Fruit fly (Drosophila melanogaster) whole organism, embryonic: Measurements from ENCODE around the gene Fur2.

ENCODE experiments used
- B-H1 ChIP-seq: fragments of 200-800 bp; sonication (Bioruptor generic); IDR thresholded peaks from 3 replicates; pipeline ENCODE4 v1.3.6; 2022; ENCODE audit warnings: missing biosample characterization, missing genetic modification characterization
- Bgb ChIP-seq: fragments of 200-800 bp; sonication (Bioruptor generic); IDR thresholded peaks from 2 replicates; pipeline ENCODE4 v1.3.6; 2022; ENCODE audit warnings: missing biosample characterization, missing genetic modification characterization; ENCODE audit not compliant: partially characterized antibody
- CG10147 ChIP-seq: fragments of 200-800 bp; sonication (Bioruptor generic); optimal IDR thresholded peaks from 2 replicates; lab custom pipeline; 2019; ENCODE audit warnings: missing biosample characterization, mild to moderate bottlenecking, missing genetic modification characterization, moderate library complexity
- CG11504 ChIP-seq: fragments of 200-800 bp; sonication (Bioruptor generic); optimal IDR thresholded peaks from 3 replicates; lab custom pipeline; 2019; ENCODE audit warnings: missing biosample characterization, mild to moderate bottlenecking, missing genetic modification characterization, moderate library complexity
- CG11723 ChIP-seq: fragments of 200-800 bp; sonication (Bioruptor generic); optimal IDR thresholded peaks from 2 replicates; lab custom pipeline; 2017; ENCODE audit warnings: missing biosample characterization, mild to moderate bottlenecking, missing genetic modification characterization
- CG15073 ChIP-seq: fragments of 200-800 bp; sonication (Bioruptor generic); optimal IDR thresholded peaks from 2 replicates; lab custom pipeline; 2016; ENCODE audit warnings: missing biosample characterization, missing genetic modification characterization
- CG1647 ChIP-seq: fragments of 200-800 bp; sonication (Bioruptor generic); optimal IDR thresholded peaks from 3 replicates; lab custom pipeline; 2016; ENCODE audit warnings: missing biosample characterization, missing genetic modification characterization
- CG16813 ChIP-seq: fragments of 200-800 bp; sonication (Bioruptor generic); IDR thresholded peaks from 3 replicates; pipeline ENCODE4 v1.3.6; 2022; ENCODE audit warnings: missing biosample characterization, missing genetic modification characterization; ENCODE audit not compliant: partially characterized antibody
- CG17328 ChIP-seq: fragments of 200-800 bp; sonication (Bioruptor generic); IDR thresholded peaks from 2 replicates; pipeline ENCODE4 v1.3.6; 2022; ENCODE audit warnings: missing biosample characterization, missing genetic modification characterization
- CG2120 ChIP-seq: fragments of 200-800 bp; sonication (Bioruptor generic); optimal IDR thresholded peaks from 3 replicates; lab custom pipeline; 2016; ENCODE audit warnings: missing biosample characterization, missing genetic modification characterization
- CG31224 ChIP-seq: fragments of 200-800 bp; sonication (Bioruptor generic); IDR thresholded peaks from 2 replicates; pipeline ENCODE4 v1.3.6; 2022; ENCODE audit warnings: missing biosample characterization, missing genetic modification characterization
- CG33213 ChIP-seq: fragments of 200-800 bp; sonication (Bioruptor generic); optimal IDR thresholded peaks from 3 replicates; lab custom pipeline; 2016; ENCODE audit warnings: missing biosample characterization, missing genetic modification characterization
- CG34376 ChIP-seq: fragments of 200-800 bp; sonication (Bioruptor generic); optimal IDR thresholded peaks from 2 replicates; lab custom pipeline; 2018; ENCODE audit warnings: missing biosample characterization, mild to moderate bottlenecking, missing genetic modification characterization
- CG4360 ChIP-seq: fragments of 200-800 bp; sonication (Bioruptor generic); IDR thresholded peaks from 2 replicates; pipeline ENCODE4 v1.3.6; 2022; ENCODE audit warnings: missing biosample characterization, missing genetic modification characterization
- CG4707 ChIP-seq: fragments of 200-800 bp; sonication (Bioruptor generic); optimal IDR thresholded peaks from 2 replicates; lab custom pipeline; 2018; ENCODE audit warnings: missing biosample characterization, mild to moderate bottlenecking, missing genetic modification characterization, moderate library complexity
- CG6813 ChIP-seq: fragments of 200-800 bp; sonication (Bioruptor generic); optimal IDR thresholded peaks from 2 replicates; lab custom pipeline; 2017; ENCODE audit warnings: missing biosample characterization, missing genetic modification characterization, mild to moderate bottlenecking, moderate library complexity, missing genetic modification reagents
- Dp ChIP-seq: fragments of 200-800 bp; sonication (Bioruptor generic); optimal IDR thresholded peaks from 2 replicates; lab custom pipeline; 2018; ENCODE audit warnings: missing biosample characterization, mild to moderate bottlenecking, missing genetic modification characterization, moderate library complexity
- Drgx ChIP-seq: fragments of 200-800 bp; sonication (Bioruptor generic); IDR thresholded peaks from 2 replicates; pipeline ENCODE4 v1.3.6; 2022; ENCODE audit warnings: missing biosample characterization, missing genetic modification characterization
- Fer1 ChIP-seq: fragments of 200-800 bp; sonication (Bioruptor generic); optimal IDR thresholded peaks from 2 replicates; lab custom pipeline; 2017; ENCODE audit warnings: missing biosample characterization, mild to moderate bottlenecking, missing genetic modification characterization
- Fer3 ChIP-seq: fragments of 200-800 bp; sonication (Bioruptor generic); optimal IDR thresholded peaks from 2 replicates; lab custom pipeline; 2018; ENCODE audit warnings: missing biosample characterization, mild to moderate bottlenecking, missing genetic modification characterization, moderate library complexity
- HLH4C ChIP-seq: fragments of 200-800 bp; sonication (Bioruptor generic); IDR thresholded peaks from 3 replicates; pipeline ENCODE4 v1.3.6; 2022; ENCODE audit warnings: missing biosample characterization, missing genetic modification characterization; ENCODE audit not compliant: partially characterized antibody
- HLHmδ ChIP-seq: fragments of 200-800 bp; sonication (Bioruptor generic); optimal IDR thresholded peaks from 2 replicates; lab custom pipeline; 2018; ENCODE audit warnings: missing biosample characterization, mild to moderate bottlenecking, missing genetic modification characterization, moderate library complexity
- MESR4 ChIP-seq: fragments of 200-800 bp; sonication (Bioruptor generic); optimal IDR thresholded peaks from 2 replicates; lab custom pipeline; 2018; ENCODE audit warnings: missing biosample characterization, mild to moderate bottlenecking, missing genetic modification characterization, moderate library complexity
- Mes4 ChIP-seq: fragments of 200-800 bp; sonication (Bioruptor generic); optimal IDR thresholded peaks from 2 replicates; lab custom pipeline; 2016; ENCODE audit warnings: missing biosample characterization, missing genetic modification characterization
- NC2α ChIP-seq: fragments of 200-800 bp; sonication (Bioruptor generic); optimal IDR thresholded peaks from 2 replicates; lab custom pipeline; 2016; ENCODE audit warnings: missing biosample characterization, missing genetic modification characterization
- NFAT ChIP-seq: fragments of 200-800 bp; sonication (Bioruptor generic); IDR thresholded peaks from 2 replicates; pipeline ENCODE4 v1.3.6; 2022; ENCODE audit warnings: missing biosample characterization, missing genetic modification characterization
- Nf-YC ChIP-seq: fragments of 200-800 bp; optimal IDR thresholded peaks from 3 replicates; lab custom pipeline; 2019; ENCODE audit warnings: missing biosample characterization, mild to moderate bottlenecking, missing genetic modification characterization, moderate library complexity
- Optix ChIP-seq: fragments of 200-800 bp; sonication (Bioruptor generic); IDR thresholded peaks from 3 replicates; pipeline ENCODE4 v1.3.6; 2022; ENCODE audit warnings: missing biosample characterization, missing genetic modification characterization
- Sox100B ChIP-seq: fragments of 200-800 bp; sonication (Bioruptor generic); optimal IDR thresholded peaks from 3 replicates; lab custom pipeline; 2018; ENCODE audit warnings: missing biosample characterization, mild to moderate bottlenecking, missing genetic modification characterization
- Taf1 ChIP-seq: fragments of 200-800 bp; sonication (Bioruptor generic); IDR thresholded peaks from 2 replicates; pipeline ENCODE4 v1.3.6; 2022; ENCODE audit warnings: missing biosample characterization, missing genetic modification characterization
- Xrp1 ChIP-seq: fragments of 200-800 bp; sonication (Bioruptor generic); IDR thresholded peaks from 2 replicates; pipeline ENCODE4 v1.3.6; 2022; ENCODE audit warnings: missing biosample characterization, missing genetic modification characterization
- ab ChIP-seq: fragments of 200-800 bp; sonication (Bioruptor generic); optimal IDR thresholded peaks from 2 replicates; lab custom pipeline; 2016; ENCODE audit warnings: missing biosample characterization, missing genetic modification characterization
- ara ChIP-seq: fragments of 200-800 bp; sonication (Bioruptor generic); IDR thresholded peaks from 2 replicates; pipeline ENCODE4 v1.3.6; 2022; ENCODE audit warnings: missing biosample characterization, missing genetic modification characterization
- br ChIP-seq: fragments of >200 bp; optimal IDR thresholded peaks from 2 replicates; lab custom pipeline; 2017
- cas ChIP-seq: fragments of 200-800 bp; sonication (Bioruptor generic); IDR thresholded peaks from 2 replicates; pipeline ENCODE4 v1.3.6; 2022; ENCODE audit warnings: missing biosample characterization, missing genetic modification characterization
- chinmo ChIP-seq: fragments of 200-800 bp; sonication (Bioruptor generic); IDR thresholded peaks from 4 replicates; pipeline ENCODE4 v1.3.6; 2022; ENCODE audit warnings: missing biosample characterization, missing genetic modification characterization; ENCODE audit not compliant: partially characterized antibody
- fd96Cb ChIP-seq: fragments of 200-800 bp; sonication (Bioruptor generic); optimal IDR thresholded peaks from 2 replicates; lab custom pipeline; 2018; ENCODE audit warnings: missing biosample characterization, mild to moderate bottlenecking, missing genetic modification characterization, moderate library complexity
- gcm2 ChIP-seq: fragments of 200-800 bp; sonication (Bioruptor generic); optimal IDR thresholded peaks from 2 replicates; lab custom pipeline; 2016; ENCODE audit warnings: missing biosample characterization, missing genetic modification characterization
- gem ChIP-seq: fragments of 200-800 bp; sonication (Bioruptor generic); optimal IDR thresholded peaks from 2 replicates; lab custom pipeline; 2019; ENCODE audit warnings: missing biosample characterization, mild to moderate bottlenecking, missing genetic modification characterization, moderate library complexity
- her ChIP-seq: fragments of 200-800 bp; sonication (Bioruptor generic); optimal IDR thresholded peaks from 2 replicates; lab custom pipeline; 2016; ENCODE audit warnings: missing biosample characterization, missing genetic modification characterization
- hkb ChIP-seq, 2 experiments: fragments of 200-800 bp in 1 of 2; fragments of >200 bp in 1 of 2; sonication (Bioruptor generic) in 1 of 2; IDR thresholded peaks in 1 of 2; optimal IDR thresholded peaks in 1 of 2; 2 replicates each; pipeline versions ENCODE4 v1.3.6 to Lab custom; 2017 to 2022; ENCODE audit warnings: missing biosample characterization in 1 of 2, missing genetic modification characterization in 1 of 2
- inv ChIP-seq: fragments of 200-800 bp; sonication (Bioruptor generic); IDR thresholded peaks from 2 replicates; pipeline ENCODE4 v1.3.6; 2022; ENCODE audit warnings: missing biosample characterization, missing genetic modification characterization; ENCODE audit not compliant: partially characterized antibody
- jigr1 ChIP-seq: fragments of 200-800 bp; sonication (Bioruptor generic); IDR thresholded peaks from 3 replicates; pipeline ENCODE4 v1.3.6; 2022; ENCODE audit warnings: missing biosample characterization, missing genetic modification characterization
- onecut ChIP-seq: fragments of 200-800 bp; sonication (Bioruptor generic); IDR thresholded peaks from 2 replicates; pipeline ENCODE4 v1.3.6; 2022; ENCODE audit warnings: missing biosample characterization, missing genetic modification characterization
- peb ChIP-seq: fragments of 200-800 bp; sonication (Bioruptor generic); IDR thresholded peaks from 2 replicates; pipeline ENCODE4 v1.3.6; 2022; ENCODE audit warnings: missing biosample characterization, missing genetic modification characterization
- sens ChIP-seq: fragments of 200-800 bp; sonication (Bioruptor generic); peaks from one replicate; lab custom pipeline; 2016; ENCODE audit warnings: missing biosample characterization, missing genetic modification characterization
- sim ChIP-seq: fragments of 200-800 bp; sonication (Bioruptor generic); IDR thresholded peaks from 2 replicates; pipeline ENCODE4 v1.3.6; 2022; ENCODE audit warnings: missing biosample characterization, missing genetic modification characterization
- sug ChIP-seq: fragments of 200-800 bp; optimal IDR thresholded peaks from 2 replicates; lab custom pipeline; 2019; ENCODE audit warnings: missing biosample characterization, mild to moderate bottlenecking, missing genetic modification characterization, moderate library complexity
- tll ChIP-seq, 2 experiments: fragments of 200-800 bp in 1 of 2; fragments of >200 bp in 1 of 2; sonication (Bioruptor generic) in 1 of 2; optimal IDR thresholded peaks; 2 replicates each; lab custom pipeline; 2017 to 2019; ENCODE audit warnings: missing biosample characterization in 2 of 2, missing genetic modification characterization in 2 of 2, mild to moderate bottlenecking in 1 of 2, moderate library complexity in 1 of 2

Gene Fur2

dm6 chrX:16332615-16333288 is 40.1 kb upstream of the Fur2 start (continued):
- TF ChIP-seq hkb (optimal IDR thresholded peaks at IDR 0.05; lab: Kevin White, UChicago) (no peak), hkb (GFP tag; IDR thresholded peaks at IDR 0.05; lab: Robert Waterston, UW) (peak; percentile 94), inv (GFP tag; lab: Robert Waterston, UW) (no peak), CG15073 (peak; percentile 62), MESR4 (GFP tag; lab: Kevin White, UChicago) (peak; percentile 53), CG10147 (GFP tag; lab: Kevin White, UChicago) (peak; percentile 98), ab (GFP tag; lab: Kevin White, UChicago) (peak; percentile 85), jigr1 (GFP tag; lab: Robert Waterston, UW) (peak; percentile 86), CG11504 (tag; lab: Kevin White, UChicago) (peak; percentile 97), sens (GFP tag; lab: Kevin White, UChicago) (peak; percentile 99), Fer1 (peak; percentile 97), CG34376 (peak; percentile 98), fd96Cb (tag; lab: Kevin White, UChicago) (peak; percentile 96), Mes4 (GFP tag; lab: Kevin White, UChicago) (peak; percentile 96), her (GFP tag; lab: Kevin White, UChicago) (peak; percentile 91), tll (GFP tag; optimal IDR thresholded peaks at IDR 0.05; lab: Kevin White, UChicago) (peak in 1 of 2 experiments; percentile 48), NFAT (GFP tag; lab: Robert Waterston, UW) (peak; percentile 78), CG33213 (GFP tag; lab: Kevin White, UChicago) (peak; percentile 92), Optix (GFP tag; lab: Robert Waterston, UW) (peak; percentile 91), CG2120 (peak; percentile 97), Nf-YC (tag; lab: Kevin White, UChicago) (peak; percentile 89), CG6813 (peak; percentile 95), sug (tag; lab: Kevin White, UChicago) (peak; percentile 95), CG31224 (peak; percentile 88), Xrp1 (GFP tag; lab: Robert Waterston, UW) (peak; percentile 94), cas (GFP tag; lab: Robert Waterston, UW) (peak; percentile 32; the same call in 1 of the 2 replicates), Taf1 (GFP tag; lab: Robert Waterston, UW) (peak; percentile 81), CG4707 (GFP tag; lab: Kevin White, UChicago) (peak; percentile 88), gcm2 (GFP tag; lab: Kevin White, UChicago) (peak; percentile 86), Dp (peak; percentile 11), Sox100B (GFP tag; lab: Kevin White, UChicago) (peak; percentile 98), B-H1 (GFP tag; lab: Robert Waterston, UW) (peak; percentile 86), chinmo (no peak; the same call in 2 of the 4 replicates), CG4360 (GFP tag; lab: Robert Waterston, UW) (peak; percentile 64; the same call in 1 of the 2 replicates), CG17328 (peak; percentile 88), gem (tag; lab: Kevin White, UChicago) (peak; percentile 98), Fer3 (peak; percentile 96), CG11723 (GFP tag; lab: Kevin White, UChicago) (peak; percentile 94), onecut (GFP tag; lab: Robert Waterston, UW) (peak; percentile 90), CG1647 (GFP tag; lab: Kevin White, UChicago) (peak; percentile 92), Drgx (peak; percentile 95), peb (peak; percentile 82), NC2α (GFP tag; lab: Kevin White, UChicago) (peak; percentile 92), CG16813 (GFP tag; lab: Robert Waterston, UW) (no peak), br (no peak), ara (GFP tag; lab: Robert Waterston, UW) (peak; percentile 92), HLH4C (GFP tag; lab: Robert Waterston, UW) (no peak), sim (peak; percentile 80; the same call in 1 of the 2 replicates), HLHmδ (GFP tag; lab: Kevin White, UChicago) (peak; percentile 57), Bgb (GFP tag; lab: Robert Waterston, UW) (no peak)
